Fruit fly (Drosophila melanogaster) whole organism, embryonic: ENCODE results near the gene Rsbp15.

Source experiments
- Awh ChIP-seq: fragments of 200-800 bp; sonication (Bioruptor generic); IDR thresholded peaks from 2 replicates; pipeline ENCODE4, ENCODE4 v1.3.6; 2022; ENCODE audit warnings: missing biosample characterization, missing genetic modification characterization
- Bgb ChIP-seq: fragments of 200-800 bp; sonication (Bioruptor generic); IDR thresholded peaks from 2 replicates; pipeline ENCODE4 v1.3.6; 2022; ENCODE audit warnings: missing biosample characterization, missing genetic modification characterization; ENCODE audit not compliant: partially characterized antibody
- Bteb2 ChIP-seq: fragments of 200-800 bp; sonication (Bioruptor generic); optimal IDR thresholded peaks from 2 replicates; lab custom pipeline; 2016; ENCODE audit warnings: missing biosample characterization, missing genetic modification characterization
- CG11247 ChIP-seq: fragments of 200-800 bp; sonication (Bioruptor generic); IDR thresholded peaks from 2 replicates; pipeline ENCODE4 v1.3.6; 2022; ENCODE audit warnings: missing biosample characterization, missing genetic modification characterization
- CG11398 ChIP-seq: fragments of 200-800 bp; sonication (Bioruptor generic); optimal IDR thresholded peaks from 2 replicates; lab custom pipeline; 2016; ENCODE audit warnings: missing biosample characterization, missing genetic modification characterization
- CG12299 ChIP-seq: fragments of 200-800 bp; sonication (Bioruptor generic); optimal IDR thresholded peaks from 2 replicates; lab custom pipeline; 2018; ENCODE audit warnings: missing biosample characterization, mild to moderate bottlenecking, missing genetic modification characterization
- CG12942 ChIP-seq: fragments of 200-800 bp; sonication (Bioruptor generic); optimal IDR thresholded peaks from 3 replicates; lab custom pipeline; 2016; ENCODE audit warnings: missing biosample characterization, missing genetic modification characterization
- CG13287 ChIP-seq: fragments of 200-800 bp; sonication (Bioruptor generic); IDR thresholded peaks from 2 replicates; pipeline ENCODE4 v1.3.6; 2022; ENCODE audit warnings: missing biosample characterization, missing genetic modification characterization; ENCODE audit not compliant: partially characterized antibody
- CG17568 ChIP-seq: fragments of 200-800 bp; sonication (Bioruptor generic); optimal IDR thresholded peaks from 2 replicates; lab custom pipeline; 2018; ENCODE audit warnings: missing biosample characterization, mild to moderate bottlenecking, missing genetic modification characterization, moderate library complexity
- CG32532 ChIP-seq: fragments of 200-800 bp; sonication (Bioruptor generic); IDR thresholded peaks from 2 replicates; pipeline ENCODE4 v1.3.6; 2022; ENCODE audit warnings: missing biosample characterization, missing genetic modification characterization
- CG33557 ChIP-seq: fragments of 200-800 bp; sonication (Bioruptor generic); optimal IDR thresholded peaks from 2 replicates; lab custom pipeline; 2019; ENCODE audit warnings: missing biosample characterization, mild to moderate bottlenecking, missing genetic modification characterization, moderate library complexity
- CG3726 ChIP-seq: fragments of 200-800 bp; sonication (Bioruptor generic); IDR thresholded peaks from 3 replicates; pipeline ENCODE4, ENCODE4 v1.3.6; 2022; ENCODE audit warnings: missing biosample characterization, missing genetic modification characterization
- CG3995 ChIP-seq: fragments of 200-800 bp; sonication (Bioruptor generic); optimal IDR thresholded peaks from 3 replicates; lab custom pipeline; 2016; ENCODE audit warnings: missing biosample characterization, missing genetic modification characterization
- CG42726 ChIP-seq: fragments of 200-800 bp; sonication (Bioruptor generic); IDR thresholded peaks from 2 replicates; pipeline ENCODE4 v1.3.6; 2022; ENCODE audit warnings: missing biosample characterization, missing genetic modification characterization; ENCODE audit not compliant: partially characterized antibody
- CG6689 ChIP-seq: fragments of 200-800 bp; sonication (Bioruptor generic); IDR thresholded peaks from 2 replicates; pipeline ENCODE4 v1.3.6; 2022; ENCODE audit warnings: missing biosample characterization, missing genetic modification characterization
- CG7271 ChIP-seq: fragments of 200-800 bp; sonication (Bioruptor generic); optimal IDR thresholded peaks from 2 replicates; lab custom pipeline; 2018; ENCODE audit warnings: missing biosample characterization, mild to moderate bottlenecking, missing genetic modification characterization, moderate library complexity
- CG8388 ChIP-seq: fragments of 200-800 bp; sonication (Bioruptor generic); optimal IDR thresholded peaks from 2 replicates; lab custom pipeline; 2019; ENCODE audit warnings: missing biosample characterization, mild to moderate bottlenecking, missing genetic modification characterization, moderate library complexity
- CHES-1-like ChIP-seq: fragments of 200-800 bp; sonication (Bioruptor generic); optimal IDR thresholded peaks from 2 replicates; lab custom pipeline; 2016; ENCODE audit warnings: missing biosample characterization, missing genetic modification characterization
- Dll ChIP-seq: fragments of 200-800 bp; sonication (Bioruptor generic); IDR thresholded peaks from 4 replicates; pipeline ENCODE4 v1.3.6; 2022; ENCODE audit warnings: missing biosample characterization, missing genetic modification characterization; ENCODE audit not compliant: partially characterized antibody
- E2f2 ChIP-seq: fragments of 200-800 bp; sonication (Bioruptor generic); IDR thresholded peaks from 2 replicates; pipeline ENCODE4 v1.3.6; 2022; ENCODE audit warnings: missing biosample characterization, missing genetic modification characterization
- HmgZ ChIP-seq: fragments of 200-800 bp; sonication (Bioruptor generic); optimal IDR thresholded peaks from 2 replicates; lab custom pipeline; 2018; ENCODE audit warnings: missing biosample characterization, mild to moderate bottlenecking, missing genetic modification characterization
- Lim3 ChIP-seq: fragments of 200-800 bp; sonication (Bioruptor generic); IDR thresholded peaks from 2 replicates; pipeline ENCODE4 v1.3.6; 2022; ENCODE audit warnings: missing biosample characterization, missing genetic modification characterization
- Nf-YB ChIP-seq: fragments of 200-800 bp; sonication (Bioruptor generic); optimal IDR thresholded peaks from 3 replicates; lab custom pipeline; 2019; ENCODE audit warnings: missing biosample characterization, mild to moderate bottlenecking, missing genetic modification characterization, moderate library complexity
- amos ChIP-seq: fragments of 200-800 bp; sonication (Bioruptor generic); IDR thresholded peaks from 2 replicates; pipeline ENCODE4 v1.3.6; 2022; ENCODE audit warnings: missing biosample characterization, missing genetic modification characterization; ENCODE audit not compliant: partially characterized antibody
- bab2 ChIP-seq: fragments of 200-800 bp; sonication (Bioruptor generic); optimal IDR thresholded peaks from 2 replicates; lab custom pipeline; 2016; ENCODE audit warnings: missing biosample characterization, missing genetic modification characterization
- chif ChIP-seq, 2 experiments: fragments of 200-800 bp; sonication (Bioruptor generic); optimal IDR thresholded peaks; 3 replicates each; lab custom pipeline; 2016; ENCODE audit warnings: missing biosample characterization in 2 of 2, missing genetic modification characterization in 2 of 2
- chm ChIP-seq: fragments of 200-800 bp; sonication (Bioruptor generic); IDR thresholded peaks from 2 replicates; pipeline ENCODE4 v1.3.6; 2022; ENCODE audit warnings: missing biosample characterization, missing genetic modification characterization
- ci ChIP-seq: fragments of 200-800 bp; sonication (Bioruptor generic); IDR thresholded peaks from 3 replicates; pipeline ENCODE4 v1.3.6; 2022; ENCODE audit warnings: missing biosample characterization, missing genetic modification characterization
- grau ChIP-seq: fragments of 200-800 bp; optimal IDR thresholded peaks from 3 replicates; lab custom pipeline; 2019; ENCODE audit warnings: missing biosample characterization, mild to moderate bottlenecking, missing genetic modification characterization, moderate library complexity
- h ChIP-seq: fragments of >200 bp; optimal IDR thresholded peaks from 2 replicates; lab custom pipeline; 2017
- hth ChIP-seq: fragments of >200 bp; optimal IDR thresholded peaks from 2 replicates; lab custom pipeline; 2017; ENCODE audit warnings: inconsistent platforms
- knrl ChIP-seq: fragments of 200-800 bp; sonication (Bioruptor generic); IDR thresholded peaks from 3 replicates; pipeline ENCODE4 v1.3.6; 2022; ENCODE audit warnings: missing biosample characterization, missing genetic modification characterization; ENCODE audit not compliant: partially characterized antibody
- lab ChIP-seq: fragments of 200-800 bp; sonication (Bioruptor generic); optimal IDR thresholded peaks from 3 replicates; lab custom pipeline; 2017; ENCODE audit warnings: missing biosample characterization, missing genetic modification characterization, mild to moderate bottlenecking, moderate library complexity, missing genetic modification reagents
- odd ChIP-seq: fragments of 200-800 bp; sonication (Bioruptor generic); optimal IDR thresholded peaks from 2 replicates; lab custom pipeline; 2017; ENCODE audit warnings: missing biosample characterization, mild to moderate bottlenecking, missing genetic modification characterization
- sima ChIP-seq: fragments of 200-800 bp; sonication (Bioruptor generic); optimal IDR thresholded peaks from 2 replicates; lab custom pipeline; 2016; ENCODE audit warnings: missing biosample characterization, missing genetic modification characterization
- slbo ChIP-seq: fragments of 200-800 bp; sonication (Bioruptor generic); IDR thresholded peaks from 2 replicates; pipeline ENCODE4 v1.3.6; 2022; ENCODE audit warnings: missing biosample characterization, missing genetic modification characterization
- slou ChIP-seq: fragments of 200-800 bp; sonication (Bioruptor generic); optimal IDR thresholded peaks from 3 replicates; lab custom pipeline; 2016; ENCODE audit warnings: missing biosample characterization, missing genetic modification characterization
- stwl ChIP-seq: fragments of 200-800 bp; sonication (Bioruptor generic); optimal IDR thresholded peaks from 3 replicates; lab custom pipeline; 2018; ENCODE audit warnings: missing biosample characterization, mild to moderate bottlenecking, missing genetic modification characterization, moderate library complexity
- tll ChIP-seq, 2 experiments: fragments of 200-800 bp in 1 of 2; fragments of >200 bp in 1 of 2; sonication (Bioruptor generic) in 1 of 2; optimal IDR thresholded peaks; 2 replicates each; lab custom pipeline; 2017 to 2019; ENCODE audit warnings: missing biosample characterization in 2 of 2, missing genetic modification characterization in 2 of 2, mild to moderate bottlenecking in 1 of 2, moderate library complexity in 1 of 2
- zfh1 ChIP-seq: fragments of 200-800 bp; sonication (Bioruptor generic); IDR thresholded peaks from 3 replicates; pipeline ENCODE4 v1.3.6; 2022; ENCODE audit warnings: missing biosample characterization, missing genetic modification characterization

Rsbp15 gene

DNA sequence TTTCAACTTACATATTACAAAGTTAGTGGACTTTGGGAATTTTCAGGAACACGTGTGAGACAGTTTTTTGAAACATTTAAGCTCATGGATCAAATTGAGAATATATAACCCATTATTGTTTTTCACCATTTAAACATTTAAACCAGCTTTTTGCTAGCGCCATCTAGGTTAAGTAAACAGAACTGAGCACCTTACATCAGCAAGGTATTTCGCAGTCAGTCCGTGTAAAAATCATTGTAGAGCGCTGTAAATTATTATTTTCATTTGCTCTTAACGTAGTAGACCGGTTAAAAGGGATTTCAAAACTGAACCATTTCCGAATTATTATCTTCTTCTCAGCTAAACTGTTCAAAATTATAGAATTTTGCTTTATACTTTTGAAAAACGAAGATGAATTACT lies at the start of gene Rsbp15 (continued):
- TF ChIP-seq knrl (GFP tag; lab: Robert Waterston, UW) (peak; percentile 51; the same call in 2 of the 3 replicates), CG17568 (GFP tag; lab: Kevin White, UChicago) (no peak), slbo (GFP tag; lab: Robert Waterston, UW) (peak; percentile 62), Bgb (GFP tag; lab: Robert Waterston, UW) (peak; percentile 72), CG42726 (0 out of 2 replicates have a peak, but pooled peaks have one; percentile 48), CG6689 (GFP tag; lab: Robert Waterston, UW) (no peak), CG7271 (tag; lab: Kevin White, UChicago) (no peak), CHES-1-like (no peak), chif (GFP tag; optimal IDR thresholded peaks at IDR 0.05; lab: Kevin White, UChicago) (peak in 1 of 2 experiments; percentile 15), CG13287 (GFP tag; lab: Robert Waterston, UW) (peak; percentile 7; the same call in 1 of the 2 replicates), CG11247 (GFP tag; lab: Robert Waterston, UW) (peak; percentile 8; the same call in 1 of the 2 replicates), ci (0 out of 3 replicates have a peak, but pooled peaks have one; percentile 11), CG12942 (GFP tag; lab: Kevin White, UChicago) (no peak), E2f2 (GFP tag; lab: Robert Waterston, UW) (peak; percentile 39; the same call in 1 of the 2 replicates), amos (peak; percentile 69), HmgZ (tag; lab: Kevin White, UChicago) (peak; percentile 61), chm (GFP tag; lab: Robert Waterston, UW) (0 out of 2 replicates have a peak, but pooled peaks have one; percentile 13), odd (GFP tag; lab: Kevin White, UChicago) (no peak)

dm6 chr3R:12185615-12186014 lies 36.6 kb upstream of the Rsbp15 start:
- TF ChIP-seq Awh (GFP tag; lab: Robert Waterston, UW) (no peak), Dll (GFP tag; lab: Robert Waterston, UW) (no peak), grau (tag; lab: Kevin White, UChicago) (no peak), CG3995 (GFP tag; lab: Kevin White, UChicago) (no peak), CG8388 (GFP tag; lab: Kevin White, UChicago) (no peak), bab2 (no peak), Nf-YB (GFP tag; lab: Kevin White, UChicago) (no peak), zfh1 (GFP tag; lab: Robert Waterston, UW) (no peak), stwl (tag; lab: Kevin White, UChicago) (no peak), CG32532 (GFP tag; lab: Robert Waterston, UW) (no peak)
- TF ChIP-seq, all 482 proteins: peak for 0

dm6 chr3R:12194911-12195310 lies 27.3 kb upstream of the Rsbp15 start, which contains the start of the genes eIF3d2 and CG43450:
eIF3d2 (minus strand) TSS chr3R:12195011.
CG43450 (plus strand) TSS chr3R:12195294.
- no peak for TF ChIP-seq CG12299 (tag; lab: Kevin White, UChicago)
- no peak for TF ChIP-seq CHES-1-like
- TF ChIP-seq CG11398 = no peak
- no peak for TF ChIP-seq h (lab: Kevin White, UChicago)
- no peak for TF ChIP-seq Lim3
- no peak for TF ChIP-seq sima (GFP tag; lab: Kevin White, UChicago)
- TF ChIP-seq lab (GFP tag; lab: Kevin White, UChicago) = no peak
- no peak for TF ChIP-seq Bteb2 (GFP tag; lab: Kevin White, UChicago)
- no peak for TF ChIP-seq CG3726 (GFP tag; lab: Robert Waterston, UW)
- TF ChIP-seq CG33557 (GFP tag; lab: Kevin White, UChicago) = no peak
- TF ChIP-seq tll (GFP tag; optimal IDR thresholded peaks at IDR 0.05; lab: Kevin White, UChicago) = no peak
- no peak for TF ChIP-seq hth (lab: Kevin White, UChicago)
- TF ChIP-seq CG11247 (GFP tag; lab: Robert Waterston, UW) = no peak
- no peak for TF ChIP-seq slou (GFP tag; lab: Kevin White, UChicago)
